Fruit fly (Drosophila melanogaster) whole organism, wandering third instar larva: ENCODE results near the gene Dhc1.

ENCODE experiments used
- Abd-B ChIP-seq: fragments of >200 bp; optimal IDR thresholded peaks from 2 replicates; lab custom pipeline; 2017; ENCODE audit warnings: missing biosample characterization, missing genetic modification characterization
- CrebA ChIP-seq: fragments of 200-800 bp; sonication (Bioruptor generic); optimal IDR thresholded peaks from 2 replicates; lab custom pipeline; 2016; ENCODE audit warnings: missing biosample characterization, mild to moderate bottlenecking, missing genetic modification characterization, borderline replicate concordance
- Dif ChIP-seq: fragments of 200-275, 200-300 bp; sonication (Bioruptor generic); optimal IDR thresholded peaks from 2 replicates; lab custom pipeline; 2018; ENCODE audit warnings: missing biosample characterization, missing genetic modification characterization; ENCODE audit not compliant: partially characterized antibody
- HLH106 ChIP-seq: fragments of 200-800 bp; optimal IDR thresholded peaks from 3 replicates; lab custom pipeline; 2019; ENCODE audit warnings: missing biosample characterization, mild to moderate bottlenecking, missing genetic modification characterization, moderate library complexity
- Hnf4 ChIP-seq: fragments of 200-800 bp; sonication (Bioruptor generic); optimal IDR thresholded peaks from 2 replicates; lab custom pipeline; 2016; ENCODE audit warnings: missing biosample characterization, mild to moderate bottlenecking, missing genetic modification characterization
- Hr78 ChIP-seq: fragments of >200 bp; optimal IDR thresholded peaks from 2 replicates; lab custom pipeline; 2017; ENCODE audit warnings: missing biosample characterization, missing genetic modification characterization
- Hr83 ChIP-seq: fragments of 200-300 bp; sonication (Bioruptor generic); optimal IDR thresholded peaks from 2 replicates; lab custom pipeline; 2016; ENCODE audit warnings: missing biosample characterization, mild to moderate bottlenecking, missing genetic modification characterization, moderate library complexity; ENCODE audit not compliant: poor library complexity, severe bottlenecking
- Jra ChIP-seq: sonication (Bioruptor generic); optimal IDR thresholded peaks from 2 replicates; lab custom pipeline; 2016; ENCODE audit warnings: missing biosample characterization, missing genetic modification characterization
- Mio ChIP-seq: sonication (Bioruptor generic); optimal IDR thresholded peaks from 2 replicates; lab custom pipeline; 2016; ENCODE audit warnings: missing biosample characterization, missing genetic modification characterization
- Myc ChIP-seq: fragments of >200 bp; optimal IDR thresholded peaks from 2 replicates; lab custom pipeline; 2017
- N ChIP-seq: fragments of >200 bp; optimal IDR thresholded peaks from 2 replicates; lab custom pipeline; 2018; ENCODE audit warnings: missing biosample characterization, missing external identifiers, missing genetic modification characterization
- OdsH ChIP-seq: fragments of 200-800 bp; sonication (Bioruptor generic); optimal IDR thresholded peaks from 2 replicates; lab custom pipeline; 2016; ENCODE audit warnings: missing biosample characterization, mild to moderate bottlenecking, missing genetic modification characterization
- Rel ChIP-seq, 2 experiments: fragments of 200-800 bp; sonication (Bioruptor generic) in 1 of 2; optimal IDR thresholded peaks; 2 replicates in 1 of 2; 3 replicates in 1 of 2; lab custom pipeline; 2016 to 2019; ENCODE audit warnings: mild to moderate bottlenecking in 2 of 2, missing biosample characterization in 2 of 2, missing genetic modification characterization in 2 of 2, moderate library complexity in 1 of 2
- Sp1 ChIP-seq: fragments of 200-800 bp; sonication (Bioruptor generic); optimal IDR thresholded peaks from 3 replicates; lab custom pipeline; 2019; ENCODE audit warnings: missing biosample characterization, mild to moderate bottlenecking, missing genetic modification characterization, moderate library complexity
- Vsx2 ChIP-seq: fragments of 200-300, 225-300 bp; sonication (Bioruptor generic); optimal IDR thresholded peaks from 2 replicates; lab custom pipeline; 2018; ENCODE audit warnings: missing biosample characterization, missing genetic modification characterization; ENCODE audit not compliant: partially characterized antibody
- dl ChIP-seq, 2 experiments: fragments of 175-275, 200-275 bp in 1 of 2; fragments of 200-275 bp in 1 of 2; sonication (Bioruptor generic); optimal IDR thresholded peaks; lab custom pipeline; 2018; ENCODE audit warnings: mild to moderate bottlenecking in 2 of 2, missing biosample characterization in 2 of 2, missing genetic modification characterization in 2 of 2, moderate library complexity in 2 of 2; ENCODE audit not compliant: partially characterized antibody in 2 of 2, insufficient read depth in 1 of 2
- dmrt93B ChIP-seq: fragments of 200-800 bp; sonication (Bioruptor generic); optimal IDR thresholded peaks from 2 replicates; lab custom pipeline; 2018; ENCODE audit warnings: missing biosample characterization, mild to moderate bottlenecking, missing genetic modification characterization
- dsf ChIP-seq: sonication (Bioruptor generic); optimal IDR thresholded peaks from 2 replicates; lab custom pipeline; 2016; ENCODE audit warnings: missing biosample characterization, missing genetic modification characterization, borderline replicate concordance
- ey ChIP-seq: fragments of 200-800 bp; sonication (Bioruptor generic); optimal IDR thresholded peaks from 2 replicates; lab custom pipeline; 2016; ENCODE audit warnings: missing biosample characterization, missing genetic modification characterization
- foxo ChIP-seq, 2 experiments: fragments of 200-800 bp; sonication (Bioruptor generic); optimal IDR thresholded peaks; 2 replicates in 1 of 2; 3 replicates in 1 of 2; lab custom pipeline; 2016 to 2017; ENCODE audit warnings: missing biosample characterization in 2 of 2, missing genetic modification characterization in 2 of 2
- fru ChIP-seq: fragments of 200-800 bp; sonication (Bioruptor generic); optimal IDR thresholded peaks from 3 replicates; lab custom pipeline; 2016; ENCODE audit warnings: missing biosample characterization, mild to moderate bottlenecking, missing genetic modification characterization
- h ChIP-seq: fragments of 200-800 bp; sonication (Bioruptor generic); optimal IDR thresholded peaks from 3 replicates; lab custom pipeline; 2016; ENCODE audit warnings: missing biosample characterization, mild to moderate bottlenecking, missing genetic modification characterization
- lola ChIP-seq: fragments of >200 bp; optimal IDR thresholded peaks from 2 replicates; lab custom pipeline; 2017; ENCODE audit warnings: missing biosample characterization, missing genetic modification characterization
- pan ChIP-seq: fragments of >200 bp; optimal IDR thresholded peaks from 2 replicates; lab custom pipeline; 2017
- psq ChIP-seq: fragments of 200-800 bp; sonication (Bioruptor generic); optimal IDR thresholded peaks from 3 replicates; lab custom pipeline; 2017; ENCODE audit warnings: missing biosample characterization, mild to moderate bottlenecking, missing genetic modification characterization, moderate library complexity
- rgr ChIP-seq: fragments of 200-800 bp; sonication (Bioruptor generic); optimal IDR thresholded peaks from 3 replicates; lab custom pipeline; 2016; ENCODE audit warnings: missing biosample characterization, mild to moderate bottlenecking, missing genetic modification characterization
- sv ChIP-seq: fragments of 200-800 bp; sonication (Bioruptor generic); optimal IDR thresholded peaks from 3 replicates; lab custom pipeline; 2016; ENCODE audit warnings: missing biosample characterization, missing genetic modification characterization
- tai ChIP-seq: sonication (Bioruptor generic); optimal IDR thresholded peaks from 2 replicates; lab custom pipeline; 2016; ENCODE audit warnings: missing biosample characterization, missing genetic modification characterization
- usp ChIP-seq: fragments of >200 bp; optimal IDR thresholded peaks from 2 replicates; lab custom pipeline; 2017; ENCODE audit warnings: missing biosample characterization, missing genetic modification characterization

Dhc1 gene

dm6 chr3R:9673207-9673606, 1.2 kb downstream of the Dhc1 start:
- TF ChIP-seq lola (GFP tag; lab: Kevin White, UChicago): no peak
- no peak for TF ChIP-seq Hnf4 (GFP tag; lab: Kevin White, UChicago)
- no peak for TF ChIP-seq psq (GFP tag; lab: Kevin White, UChicago)
- no peak for TF ChIP-seq tai (GFP tag; lab: Kevin White, UChicago)
- no peak for TF ChIP-seq Vsx2 (GFP tag; lab: Kevin White, UChicago)
- TF ChIP-seq rgr (GFP tag; lab: Kevin White, UChicago): no peak
- no peak for TF ChIP-seq ey
- TF ChIP-seq Abd-B (GFP tag; lab: Kevin White, UChicago): no peak
- no peak for TF ChIP-seq foxo (GFP tag; optimal IDR thresholded peaks at IDR 0.05; lab: Kevin White, UChicago)
- no peak for TF ChIP-seq sv
- TF ChIP-seq Hr83 (GFP tag; lab: Kevin White, UChicago): no peak
- TF ChIP-seq dl (GFP tag; optimal IDR thresholded peaks at IDR 0.05; lab: Kevin White, UChicago; ENCODE audit: insufficient read depth in 1 of 2, partially characterized antibody in 2 of 2): no peak
- TF ChIP-seq Rel (GFP tag; optimal IDR thresholded peaks at IDR 0.05; lab: Kevin White, UChicago): no peak
- TF ChIP-seq Rel (tag; optimal IDR thresholded peaks at IDR 0.05; lab: Kevin White, UChicago): no peak
- no peak for TF ChIP-seq Dif (GFP tag; lab: Kevin White, UChicago)
- no peak for TF ChIP-seq Sp1

DNA sequence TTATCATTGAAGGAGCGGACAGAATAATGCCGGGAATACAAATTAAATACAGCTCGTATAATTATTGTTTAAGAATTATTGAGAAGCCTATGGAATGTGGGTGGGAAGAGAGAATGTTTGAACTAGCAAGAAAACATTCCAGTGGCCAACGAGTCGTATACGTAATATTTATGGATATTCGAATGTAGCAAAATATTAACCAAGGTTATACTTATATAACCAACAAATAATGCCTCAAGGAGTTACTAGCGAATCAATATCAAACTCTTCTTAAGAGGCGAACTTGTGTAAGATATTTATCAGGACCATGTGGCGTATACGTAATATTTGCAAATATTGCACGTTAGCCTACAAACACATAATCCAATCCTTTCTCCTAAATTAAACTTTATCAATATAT, 9.0 kb downstream of the Dhc1 start:
- TF ChIP-seq pan (no peak), sv (no peak), Jra (GFP tag; lab: Kevin White, UChicago) (no peak), usp (GFP tag; lab: Kevin White, UChicago) (no peak), HLH106 (tag; lab: Kevin White, UChicago) (no peak), Rel (GFP tag; optimal IDR thresholded peaks at IDR 0.05; lab: Kevin White, UChicago) (no peak), Rel (tag; optimal IDR thresholded peaks at IDR 0.05; lab: Kevin White, UChicago) (no peak)
- TF ChIP-seq, all 38 proteins: peak for 0

dm6 chr3R:9646104-9646707, 28.2 kb downstream of the Dhc1 start, which contains the start of gene Fst:
Fst (minus strand) TSS chr3R:9646154.
- TF ChIP-seq h (peak; percentile 14), Rel (GFP tag; optimal IDR thresholded peaks at IDR 0.05; lab: Kevin White, UChicago) (no peak), Rel (tag; optimal IDR thresholded peaks at IDR 0.05; lab: Kevin White, UChicago) (peak; percentile 5), HLH106 (tag; lab: Kevin White, UChicago) (no peak), Mio (GFP tag; lab: Kevin White, UChicago) (no peak), foxo (GFP tag; optimal IDR thresholded peaks at IDR 0.05; lab: Kevin White, UChicago) (peak in 1 of 2 experiments; percentile 13), fru (GFP tag; lab: Kevin White, UChicago) (peak; percentile 19), Myc (lab: Kevin White, UChicago) (no peak), lola (GFP tag; lab: Kevin White, UChicago) (no peak), OdsH (GFP tag; lab: Kevin White, UChicago) (no peak)

dm6 chr3R:9644620-9645019, 29.8 kb downstream of the Dhc1 start:
- TF ChIP-seq Mio (GFP tag; lab: Kevin White, UChicago) (no peak), pan (no peak), CrebA (GFP tag; lab: Kevin White, UChicago) (no peak), Dif (GFP tag; lab: Kevin White, UChicago) (no peak), Hnf4 (GFP tag; lab: Kevin White, UChicago) (no peak), Sp1 (no peak), Rel (GFP tag; optimal IDR thresholded peaks at IDR 0.05; lab: Kevin White, UChicago) (no peak), Rel (tag; optimal IDR thresholded peaks at IDR 0.05; lab: Kevin White, UChicago) (no peak)

DNA sequence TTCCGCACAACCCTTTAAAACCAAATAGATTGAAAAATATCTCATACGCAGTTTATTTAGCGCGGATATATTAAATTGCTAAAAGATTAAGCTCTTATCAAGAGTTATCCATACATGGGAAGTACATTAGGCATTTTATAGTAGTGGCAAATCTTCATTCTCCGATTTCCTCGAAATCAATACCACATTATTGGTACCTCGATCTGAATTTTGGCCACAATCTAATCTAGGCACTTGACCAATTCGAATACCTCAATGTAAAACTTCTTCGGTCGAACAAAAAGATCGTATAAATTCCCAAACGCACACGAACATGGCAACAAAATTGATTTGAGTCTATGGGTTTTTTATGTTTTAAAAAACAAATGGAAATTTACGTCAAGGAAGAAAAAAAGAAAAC, 30.5 kb downstream of the Dhc1 start:
- TF ChIP-seq Rel (GFP tag; optimal IDR thresholded peaks at IDR 0.05; lab: Kevin White, UChicago) (no peak), Rel (tag; optimal IDR thresholded peaks at IDR 0.05; lab: Kevin White, UChicago) (peak; percentile 67), Abd-B (GFP tag; lab: Kevin White, UChicago) (no peak)
- TF ChIP-seq, all 38 proteins: peak for 1

dm6 chr3R:9640313-9640712, 34.1 kb downstream of the Dhc1 start:
- TF ChIP-seq h: no peak
- no peak for TF ChIP-seq dsf
- TF ChIP-seq CrebA (GFP tag; lab: Kevin White, UChicago): no peak
- TF ChIP-seq dmrt93B (GFP tag; lab: Kevin White, UChicago): no peak
- TF ChIP-seq Vsx2 (GFP tag; lab: Kevin White, UChicago): no peak
- TF ChIP-seq rgr (GFP tag; lab: Kevin White, UChicago): no peak
- TF ChIP-seq Dif (GFP tag; lab: Kevin White, UChicago): no peak
- no peak for TF ChIP-seq Jra (GFP tag; lab: Kevin White, UChicago)
- TF ChIP-seq Sp1: no peak
- TF ChIP-seq foxo (GFP tag; optimal IDR thresholded peaks at IDR 0.05; lab: Kevin White, UChicago): no peak
- TF ChIP-seq N (GFP tag; lab: Kevin White, UChicago): no peak
- no peak for TF ChIP-seq Hr78 (GFP tag; lab: Kevin White, UChicago)
- no peak for TF ChIP-seq Myc (lab: Kevin White, UChicago)
- no peak for TF ChIP-seq Abd-B (GFP tag; lab: Kevin White, UChicago)
